Fruit fly (Drosophila melanogaster) whole organism, embryonic: ENCODE measurements around the gene Prim2.
A peak's percentile ranks its signal among the peaks of the same experiment; 100 is the strongest.

Source experiments
- Adf1 ChIP-seq: fragments of 200-800 bp; sonication (Bioruptor generic); IDR thresholded peaks from 2 replicates; pipeline ENCODE4 v1.3.6; 2022; ENCODE audit warnings: missing biosample characterization, missing genetic modification characterization
- CG11456 ChIP-seq: fragments of 200-800 bp; sonication (Bioruptor generic); IDR thresholded peaks from 3 replicates; pipeline ENCODE4 v1.3.6; 2022; ENCODE audit warnings: missing biosample characterization, missing genetic modification characterization
- CG12236 ChIP-seq: fragments of 200-800 bp; sonication (Bioruptor generic); optimal IDR thresholded peaks from 2 replicates; lab custom pipeline; 2016; ENCODE audit warnings: missing biosample characterization, missing genetic modification characterization
- CG12659 ChIP-seq: fragments of 200-800 bp; sonication (Bioruptor generic); optimal IDR thresholded peaks from 3 replicates; lab custom pipeline; 2017; ENCODE audit warnings: mild to moderate bottlenecking, missing biosample characterization, missing genetic modification reagents, missing genetic modification characterization
- CG14667 ChIP-seq: fragments of 200-800 bp; sonication (Bioruptor generic); IDR thresholded peaks from 2 replicates; pipeline ENCODE4 v1.3.6; 2022; ENCODE audit warnings: missing biosample characterization, missing genetic modification characterization
- CG1602 ChIP-seq: fragments of 200-800 bp; sonication (Bioruptor generic); optimal IDR thresholded peaks from 3 replicates; lab custom pipeline; 2016; ENCODE audit warnings: missing biosample characterization, missing genetic modification characterization
- CG1647 ChIP-seq: fragments of 200-800 bp; sonication (Bioruptor generic); optimal IDR thresholded peaks from 3 replicates; lab custom pipeline; 2016; ENCODE audit warnings: missing biosample characterization, missing genetic modification characterization
- CG16813 ChIP-seq: fragments of 200-800 bp; sonication (Bioruptor generic); IDR thresholded peaks from 3 replicates; pipeline ENCODE4 v1.3.6; 2022; ENCODE audit warnings: missing biosample characterization, missing genetic modification characterization; ENCODE audit not compliant: partially characterized antibody
- CG17186 ChIP-seq: fragments of 200-800 bp; sonication (Bioruptor generic); optimal IDR thresholded peaks from 3 replicates; lab custom pipeline; 2017; ENCODE audit warnings: missing biosample characterization, missing genetic modification reagents, missing genetic modification characterization
- CG2678 ChIP-seq: fragments of 200-800 bp; sonication (Bioruptor generic); optimal IDR thresholded peaks from 3 replicates; lab custom pipeline; 2019; ENCODE audit warnings: missing biosample characterization, mild to moderate bottlenecking, missing genetic modification characterization, moderate library complexity
- CG34224 ChIP-seq: fragments of 200-800 bp; sonication (Bioruptor generic); IDR thresholded peaks from 3 replicates; pipeline ENCODE4 v1.3.6; 2022; ENCODE audit warnings: missing biosample characterization, missing genetic modification characterization; ENCODE audit not compliant: partially characterized antibody
- CG3838 ChIP-seq: fragments of 200-800 bp; sonication (Bioruptor generic); optimal IDR thresholded peaks from 3 replicates; lab custom pipeline; 2016; ENCODE audit warnings: missing biosample characterization, missing genetic modification characterization
- CG3995 ChIP-seq: fragments of 200-800 bp; sonication (Bioruptor generic); optimal IDR thresholded peaks from 3 replicates; lab custom pipeline; 2016; ENCODE audit warnings: missing biosample characterization, missing genetic modification characterization
- CG4617 ChIP-seq: fragments of 200-800 bp; sonication (Bioruptor generic); optimal IDR thresholded peaks from 3 replicates; lab custom pipeline; 2016; ENCODE audit warnings: missing biosample characterization, missing genetic modification characterization, borderline replicate concordance
- CG5180 ChIP-seq: fragments of 200-800 bp; sonication (Bioruptor generic); optimal IDR thresholded peaks from 3 replicates; lab custom pipeline; 2017; ENCODE audit warnings: missing biosample characterization, missing genetic modification characterization, mild to moderate bottlenecking, moderate library complexity, missing genetic modification reagents
- CG8359 ChIP-seq: fragments of 200-800 bp; sonication (Bioruptor generic); optimal IDR thresholded peaks from 2 replicates; lab custom pipeline; 2017; ENCODE audit warnings: missing biosample characterization, mild to moderate bottlenecking, missing genetic modification characterization, borderline replicate concordance
- CG9876 ChIP-seq: fragments of 200-800 bp; sonication (Bioruptor generic); optimal IDR thresholded peaks from 2 replicates; lab custom pipeline; 2016; ENCODE audit warnings: missing biosample characterization, missing genetic modification characterization
- Dek ChIP-seq: fragments of 200-800 bp; sonication (Bioruptor generic); optimal IDR thresholded peaks from 3 replicates; lab custom pipeline; 2019; ENCODE audit warnings: missing biosample characterization, mild to moderate bottlenecking, missing genetic modification characterization, moderate library complexity
- H15 ChIP-seq: fragments of 200-800 bp; sonication (Bioruptor generic); IDR thresholded peaks from 3 replicates; pipeline ENCODE4 v1.3.6; 2022; ENCODE audit warnings: missing biosample characterization, missing genetic modification characterization
- HmgD ChIP-seq: fragments of 200-800 bp; sonication (Bioruptor generic); optimal IDR thresholded peaks from 3 replicates; lab custom pipeline; 2016; ENCODE audit warnings: missing biosample characterization, missing genetic modification characterization
- MESR4 ChIP-seq: fragments of 200-800 bp; sonication (Bioruptor generic); optimal IDR thresholded peaks from 2 replicates; lab custom pipeline; 2018; ENCODE audit warnings: missing biosample characterization, mild to moderate bottlenecking, missing genetic modification characterization, moderate library complexity
- NK7.1 ChIP-seq: fragments of 200-800 bp; sonication (Bioruptor generic); optimal IDR thresholded peaks from 3 replicates; lab custom pipeline; 2016; ENCODE audit warnings: missing biosample characterization, missing genetic modification characterization
- Nf-YA ChIP-seq: fragments of 200-800 bp; sonication (Bioruptor generic); IDR thresholded peaks from 2 replicates; pipeline ENCODE4 v1.3.6; 2022; ENCODE audit warnings: missing biosample characterization, missing genetic modification characterization
- Oli ChIP-seq: fragments of 200-800 bp; sonication (Bioruptor generic); optimal IDR thresholded peaks from 2 replicates; lab custom pipeline; 2018; ENCODE audit warnings: missing biosample characterization, mild to moderate bottlenecking, missing genetic modification characterization, moderate library complexity
- Six4 ChIP-seq: fragments of 200-800 bp; sonication (Bioruptor generic); optimal IDR thresholded peaks from 2 replicates; lab custom pipeline; 2016; ENCODE audit warnings: missing biosample characterization, missing genetic modification characterization
- Spps ChIP-seq: fragments of 200-800 bp; sonication (Bioruptor generic); optimal IDR thresholded peaks from 2 replicates; lab custom pipeline; 2018; ENCODE audit warnings: missing biosample characterization, mild to moderate bottlenecking, missing genetic modification characterization
- corto ChIP-seq: fragments of 200-800 bp; sonication (Bioruptor generic); optimal IDR thresholded peaks from 2 replicates; lab custom pipeline; 2016; ENCODE audit warnings: missing biosample characterization, mild to moderate bottlenecking, missing genetic modification characterization, moderate library complexity
- dmrt11E ChIP-seq: fragments of 200-800 bp; sonication (Bioruptor generic); optimal IDR thresholded peaks from 3 replicates; lab custom pipeline; 2018; ENCODE audit warnings: missing biosample characterization, mild to moderate bottlenecking, missing genetic modification characterization, moderate library complexity
- dmrt99B ChIP-seq: fragments of 200-800 bp; sonication (Bioruptor generic); optimal IDR thresholded peaks from 2 replicates; lab custom pipeline; 2018; ENCODE audit warnings: missing biosample characterization, mild to moderate bottlenecking, missing genetic modification characterization, moderate library complexity
- emc ChIP-seq: fragments of 200-800 bp; sonication (Bioruptor generic); optimal IDR thresholded peaks from 2 replicates; lab custom pipeline; 2016; ENCODE audit warnings: missing biosample characterization, missing genetic modification characterization
- fd3F ChIP-seq: fragments of 200-800 bp; sonication (Bioruptor generic); optimal IDR thresholded peaks from 2 replicates; lab custom pipeline; 2018; ENCODE audit warnings: missing biosample characterization, mild to moderate bottlenecking, missing genetic modification characterization, moderate library complexity
- hth ChIP-seq: fragments of >200 bp; optimal IDR thresholded peaks from 2 replicates; lab custom pipeline; 2017; ENCODE audit warnings: inconsistent platforms
- ind ChIP-seq: fragments of 200-800 bp; sonication (Bioruptor generic); optimal IDR thresholded peaks from 3 replicates; lab custom pipeline; 2016; ENCODE audit warnings: missing biosample characterization, missing genetic modification characterization
- knrl ChIP-seq: fragments of 200-800 bp; sonication (Bioruptor generic); IDR thresholded peaks from 3 replicates; pipeline ENCODE4 v1.3.6; 2022; ENCODE audit warnings: missing biosample characterization, missing genetic modification characterization; ENCODE audit not compliant: partially characterized antibody
- lov ChIP-seq, 2 experiments: fragments of 200-800 bp in 1 of 2; fragments of >200 bp in 1 of 2; sonication (Bioruptor generic) in 1 of 2; IDR thresholded peaks in 1 of 2; optimal IDR thresholded peaks in 1 of 2; 2 replicates in 1 of 2; 3 replicates in 1 of 2; pipeline versions ENCODE4 v1.3.6 to Lab custom; 2017 to 2022; ENCODE audit warnings: missing biosample characterization in 1 of 2, missing genetic modification characterization in 1 of 2
- mam ChIP-seq: fragments of 200-800 bp; sonication (Bioruptor generic); optimal IDR thresholded peaks from 3 replicates; lab custom pipeline; 2016; ENCODE audit warnings: missing biosample characterization, missing genetic modification characterization
- mld ChIP-seq: fragments of 200-800 bp; sonication (Bioruptor generic); IDR thresholded peaks from 3 replicates; pipeline ENCODE4 v1.3.6; 2022; ENCODE audit warnings: missing biosample characterization, missing genetic modification characterization; ENCODE audit not compliant: partially characterized antibody
- nerfin-2 ChIP-seq: fragments of 200-800 bp; sonication (Bioruptor generic); IDR thresholded peaks from 2 replicates; pipeline ENCODE4 v1.3.6; 2022; ENCODE audit warnings: missing biosample characterization, missing genetic modification characterization; ENCODE audit not compliant: partially characterized antibody
- pan ChIP-seq, 4 experiments: fragments of >200 bp in 3 of 4; fragments of 200-800 bp in 1 of 4; sonication (Bioruptor generic) in 1 of 4; optimal IDR thresholded peaks in 3 of 4; IDR thresholded peaks in 1 of 4; 2 replicates each; pipeline versions ENCODE4 v1.3.6 to Lab custom; 2017 to 2022; ENCODE audit warnings: missing biosample characterization in 2 of 4, missing genetic modification characterization in 2 of 4, mixed read lengths in 1 of 4
- psq ChIP-seq: fragments of 200-800 bp; sonication (Bioruptor generic); optimal IDR thresholded peaks from 2 replicates; lab custom pipeline; 2017; ENCODE audit warnings: missing biosample characterization, missing genetic modification characterization
- pum ChIP-seq: fragments of 200-800 bp; sonication (Bioruptor generic); optimal IDR thresholded peaks from 2 replicates; lab custom pipeline; 2016; ENCODE audit warnings: missing biosample characterization, missing genetic modification characterization
- ro ChIP-seq: fragments of 200-800 bp; sonication (Bioruptor generic); IDR thresholded peaks from 2 replicates; pipeline ENCODE4 v1.3.6; 2022; ENCODE audit warnings: missing biosample characterization, missing genetic modification characterization
- slou ChIP-seq: fragments of 200-800 bp; sonication (Bioruptor generic); optimal IDR thresholded peaks from 3 replicates; lab custom pipeline; 2016; ENCODE audit warnings: missing biosample characterization, missing genetic modification characterization
- sob ChIP-seq: fragments of 200-800 bp; sonication (Bioruptor generic); IDR thresholded peaks from 2 replicates; pipeline ENCODE4 v1.3.6; 2022; ENCODE audit warnings: missing biosample characterization, missing genetic modification characterization
- tio ChIP-seq: fragments of 200-800 bp; sonication (Bioruptor generic); optimal IDR thresholded peaks from 2 replicates; lab custom pipeline; 2017; ENCODE audit warnings: missing biosample characterization, missing genetic modification characterization, inconsistent platforms
- wdn ChIP-seq: fragments of 200-800 bp; sonication (Bioruptor generic); IDR thresholded peaks from 2 replicates; pipeline ENCODE4 v1.3.6; 2022; ENCODE audit warnings: missing biosample characterization, missing genetic modification characterization
- z ChIP-seq: fragments of 200-800 bp; sonication (Bioruptor generic); IDR thresholded peaks from 3 replicates; pipeline ENCODE4 v1.3.6; 2022; ENCODE audit warnings: missing biosample characterization, missing genetic modification characterization
- zfh2 ChIP-seq: fragments of 200-800 bp; sonication (Bioruptor generic); optimal IDR thresholded peaks from 2 replicates; lab custom pipeline; 2016; ENCODE audit warnings: missing biosample characterization, missing genetic modification characterization

The Prim2 gene

DNA sequence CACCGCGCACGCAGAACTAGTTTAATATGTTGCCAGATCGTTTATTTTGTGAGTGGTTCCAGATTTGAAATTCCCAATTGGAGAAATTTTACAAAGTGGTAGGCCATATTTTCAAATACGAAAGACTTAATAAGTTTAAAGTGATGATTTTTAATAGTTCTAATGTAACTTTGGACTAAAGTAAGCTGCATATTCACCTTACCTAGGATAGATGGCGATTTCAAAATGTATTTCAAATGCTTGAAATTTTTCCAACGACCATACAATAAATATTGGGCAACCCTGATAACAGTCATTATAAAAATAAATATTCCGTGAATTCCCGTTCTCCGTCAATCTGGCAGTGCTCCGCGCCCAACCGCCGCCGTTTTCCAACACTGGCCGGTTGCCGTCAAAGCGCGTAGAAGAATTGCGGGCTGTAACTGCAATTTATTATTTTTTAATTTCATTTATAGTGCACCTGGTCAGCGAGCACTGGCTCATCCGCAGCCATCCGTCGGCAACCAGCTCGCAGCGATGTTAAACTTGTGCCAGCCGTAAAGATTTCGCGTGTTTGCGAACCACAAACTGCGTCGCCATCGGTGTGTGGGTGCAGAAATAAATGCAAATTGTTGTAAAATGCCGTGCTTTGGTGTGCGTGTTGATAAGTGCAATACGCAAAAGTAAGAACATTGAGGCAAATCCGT lies 14.6 kb upstream of the Prim2 start, which contains the start of the genes Ide and RhoBTB (continued):
- TF ChIP-seq NK7.1 (GFP tag; lab: Kevin White, UChicago) (peak; percentile 50), psq (peak; percentile 62), CG12236 (GFP tag; lab: Kevin White, UChicago) (peak; percentile 67), zfh2 (GFP tag; lab: Kevin White, UChicago) (peak; percentile 95), CG3838 (peak; percentile 36), CG1602 (peak; percentile 78), MESR4 (peak; percentile 10), knrl (GFP tag; lab: Robert Waterston, UW) (peak; percentile 63), pum (GFP tag; lab: Kevin White, UChicago) (peak; percentile 91), tio (GFP tag; lab: Kevin White, UChicago) (no peak), CG1647 (GFP tag; lab: Kevin White, UChicago) (peak; percentile 76), H15 (GFP tag; lab: Robert Waterston, UW) (no peak; the same call in 2 of the 3 replicates), ind (GFP tag; lab: Kevin White, UChicago) (peak; percentile 93), CG17186 (GFP tag; lab: Kevin White, UChicago) (peak; percentile 15), lov (optimal IDR thresholded peaks at IDR 0.05; lab: Kevin White, UChicago) (no peak), lov (GFP tag; IDR thresholded peaks at IDR 0.05; lab: Robert Waterston, UW) (peak; percentile 60; the same call in 1 of the 3 replicates), emc (GFP tag; lab: Kevin White, UChicago) (peak; percentile 49), wdn (GFP tag; lab: Robert Waterston, UW) (peak; percentile 48; the same call in 1 of the 2 replicates), Spps (tag; lab: Kevin White, UChicago) (no peak), z (GFP tag; lab: Robert Waterston, UW) (no peak), fd3F (GFP tag; lab: Kevin White, UChicago) (peak; percentile 78), HmgD (peak; percentile 72), CG5180 (GFP tag; lab: Kevin White, UChicago) (no peak), Nf-YA (GFP tag; lab: Robert Waterston, UW) (no peak), CG2678 (tag; lab: Kevin White, UChicago) (peak; percentile 87), CG3995 (peak; percentile 99), ro (GFP tag; lab: Robert Waterston, UW) (no peak), Adf1 (peak; percentile 32; the same call in 1 of the 2 replicates), nerfin-2 (no peak), CG9876 (GFP tag; lab: Kevin White, UChicago) (peak; percentile 85), hth (lab: Kevin White, UChicago) (no peak), Oli (tag; lab: Kevin White, UChicago) (peak; percentile 76), CG11456 (GFP tag; lab: Robert Waterston, UW) (peak; percentile 82), CG16813 (GFP tag; lab: Robert Waterston, UW) (peak; percentile 39; the same call in 1 of the 3 replicates), slou (peak; percentile 70), mam (GFP tag; lab: Kevin White, UChicago) (peak; percentile 96), CG12659 (peak; percentile 91), CG4617 (GFP tag; lab: Kevin White, UChicago) (peak; percentile 54), Six4 (peak; percentile 60), Dek (peak; percentile 73), CG34224 (GFP tag; lab: Robert Waterston, UW) (no peak), mld (GFP tag; lab: Robert Waterston, UW) (no peak), CG14667 (GFP tag; lab: Robert Waterston, UW) (peak; percentile 58), corto (GFP tag; lab: Kevin White, UChicago) (no peak), CG8359 (GFP tag; lab: Kevin White, UChicago) (peak; percentile 31), pan (optimal IDR thresholded peaks at IDR 0.05; lab: Kevin White, UChicago) (no peak), pan (GFP tag; optimal IDR thresholded peaks at IDR 0.05 in 1 of 2, IDR thresholded peaks at IDR 0.05 in 1 of 2) (peak in 1 of 2 experiments; percentile 58), dmrt99B (tag; lab: Kevin White, UChicago) (no peak), sob (GFP tag; lab: Robert Waterston, UW) (peak; percentile 81), dmrt11E (tag; lab: Kevin White, UChicago) (peak; percentile 66)
